Fruit fly (Drosophila melanogaster) S2 (cell line): ENCODE measurements around the gene CG13623.

Source experiments
- CG8478 ChIP-seq: fragments of >200 bp; optimal IDR thresholded peaks from 2 replicates; lab custom pipeline; 2018
- CTCF ChIP-seq, 2 experiments: fragments of >200 bp; optimal IDR thresholded peaks; 2 replicates each; lab custom pipeline; 2018

DNA sequence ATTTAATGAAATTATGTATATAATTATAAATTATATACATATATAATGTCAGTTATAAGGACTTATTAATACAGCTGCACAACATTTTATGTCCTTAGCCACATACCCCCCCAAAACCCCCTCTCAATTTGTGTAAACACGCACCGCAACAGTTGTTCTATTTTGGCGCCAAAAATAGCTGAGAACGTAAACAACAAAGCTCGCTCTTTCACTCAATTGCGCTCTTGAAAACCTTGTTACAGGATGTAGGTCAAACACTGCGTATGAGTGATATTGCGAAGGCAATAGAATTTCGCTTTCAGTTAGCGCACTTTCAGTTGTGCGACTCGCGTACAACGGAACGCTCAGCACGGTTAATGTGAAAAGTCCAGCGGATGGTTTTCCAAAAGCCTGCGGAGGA lies 14.0 kb upstream of the CG13623 start, which contains the start of gene Esyt2:
- TF ChIP-seq CG8478 (lab: Kevin White, UChicago) (no peak), CTCF (optimal IDR thresholded peaks at IDR 0.05; lab: Kevin White, UChicago) (no peak)
